Worm (Caenorhabditis elegans): ENCODE data around the gene Y7A5A.24.

ce11 chrX:15822197-15822596, 40.3 kb upstream of the Y7A5A.24 start, which contains the start of gene Y7A5A.8:
- TF ChIP-seq unc-62 (GFP tag; optimal IDR thresholded peaks at IDR 0.05), result no peak
- TF ChIP-seq tbx-8 (GFP tag; optimal IDR thresholded peaks at IDR 0.05), result no peak
- TF ChIP-seq pha-4 (tag; optimal IDR thresholded peaks at IDR 0.05), result no peak
- no peak for TF ChIP-seq nhr-28 (tag; optimal IDR thresholded peaks at IDR 0.05)
- TF ChIP-seq sptf-1 (tag; optimal IDR thresholded peaks at IDR 0.05), result no peak
- TF ChIP-seq nhr-237 (tag; optimal IDR thresholded peaks at IDR 0.05), result no peak
- no peak for TF ChIP-seq snpc-4 (tag; optimal IDR thresholded peaks at IDR 0.05)
- TF ChIP-seq nhr-76 (tag; optimal IDR thresholded peaks at IDR 0.05), result no peak
- TF ChIP-seq lsy-2 (tag; optimal IDR thresholded peaks at IDR 0.05), result no peak
